Fruit fly (Drosophila melanogaster) whole organism, embryonic: ENCODE measurements around the gene mib1.

Experiments
- Ada2b ChIP-seq: fragments of 200-800 bp; sonication (Bioruptor generic); IDR thresholded peaks from 2 replicates; pipeline ENCODE4 v1.3.6; 2022; ENCODE audit warnings: missing biosample characterization, missing genetic modification characterization
- Atf-2 ChIP-seq: fragments of 200-800 bp; sonication (Bioruptor generic); optimal IDR thresholded peaks from 2 replicates; lab custom pipeline; 2016; ENCODE audit warnings: missing biosample characterization, missing genetic modification characterization
- CG10321 ChIP-seq: fragments of 200-800 bp; sonication (Bioruptor generic); IDR thresholded peaks from 2 replicates; pipeline ENCODE4 v1.3.6; 2022; ENCODE audit warnings: missing biosample characterization, missing genetic modification characterization
- CG11093 ChIP-seq: fragments of 200-800 bp; sonication (Bioruptor generic); IDR thresholded peaks from 3 replicates; pipeline ENCODE4 v1.3.6; 2022; ENCODE audit warnings: missing biosample characterization, missing genetic modification characterization
- CG11247 ChIP-seq: fragments of 200-800 bp; sonication (Bioruptor generic); IDR thresholded peaks from 2 replicates; pipeline ENCODE4 v1.3.6; 2022; ENCODE audit warnings: missing biosample characterization, missing genetic modification characterization
- CG12236 ChIP-seq: fragments of 200-800 bp; sonication (Bioruptor generic); optimal IDR thresholded peaks from 2 replicates; lab custom pipeline; 2016; ENCODE audit warnings: missing biosample characterization, missing genetic modification characterization
- CG13287 ChIP-seq: fragments of 200-800 bp; sonication (Bioruptor generic); IDR thresholded peaks from 2 replicates; pipeline ENCODE4 v1.3.6; 2022; ENCODE audit warnings: missing biosample characterization, missing genetic modification characterization; ENCODE audit not compliant: partially characterized antibody
- CG13296 ChIP-seq: fragments of 200-800 bp; sonication (Bioruptor generic); optimal IDR thresholded peaks from 3 replicates; lab custom pipeline; 2018; ENCODE audit warnings: missing biosample characterization, mild to moderate bottlenecking, missing genetic modification characterization
- CG14441 ChIP-seq: fragments of 200-800 bp; sonication (Bioruptor generic); IDR thresholded peaks from 2 replicates; pipeline ENCODE4 v1.3.6; 2022; ENCODE audit warnings: missing biosample characterization, missing genetic modification characterization
- CG15269 ChIP-seq: fragments of 200-800 bp; sonication (Bioruptor generic); optimal IDR thresholded peaks from 2 replicates; lab custom pipeline; 2018; ENCODE audit warnings: missing biosample characterization, mild to moderate bottlenecking, missing genetic modification characterization, moderate library complexity
- CG15601 ChIP-seq: fragments of 200-800 bp; sonication (Bioruptor generic); optimal IDR thresholded peaks from 3 replicates; lab custom pipeline; 2019; ENCODE audit warnings: missing biosample characterization, mild to moderate bottlenecking, missing genetic modification characterization, moderate library complexity
- CG17612 ChIP-seq: fragments of 200-800 bp; sonication (Bioruptor generic); IDR thresholded peaks from 2 replicates; pipeline ENCODE4 v1.3.6; 2022; ENCODE audit warnings: missing biosample characterization, missing genetic modification characterization
- CG17802 ChIP-seq: fragments of 200-800 bp; sonication (Bioruptor generic); optimal IDR thresholded peaks from 2 replicates; lab custom pipeline; 2018; ENCODE audit warnings: missing biosample characterization, mild to moderate bottlenecking, missing genetic modification characterization, moderate library complexity
- CG30431 ChIP-seq: fragments of 200-800 bp; sonication (Bioruptor generic); optimal IDR thresholded peaks from 2 replicates; lab custom pipeline; 2017; ENCODE audit warnings: missing biosample characterization, missing genetic modification characterization
- CG4360 ChIP-seq: fragments of 200-800 bp; sonication (Bioruptor generic); IDR thresholded peaks from 2 replicates; pipeline ENCODE4 v1.3.6; 2022; ENCODE audit warnings: missing biosample characterization, missing genetic modification characterization
- CG5245 ChIP-seq: fragments of 200-800 bp; sonication (Bioruptor generic); optimal IDR thresholded peaks from 3 replicates; lab custom pipeline; 2016; ENCODE audit warnings: missing biosample characterization, missing genetic modification characterization
- CG5953 ChIP-seq: fragments of 200-800 bp; sonication (Bioruptor generic); IDR thresholded peaks from 2 replicates; pipeline ENCODE4 v1.3.6; 2022; ENCODE audit warnings: missing biosample characterization, missing genetic modification characterization
- CTCF ChIP-seq: fragments of 200-800 bp; sonication (Bioruptor generic); optimal IDR thresholded peaks from 2 replicates; lab custom pipeline; 2017; ENCODE audit warnings: missing biosample characterization, mild to moderate bottlenecking, missing genetic modification characterization, moderate library complexity
- D19B ChIP-seq: fragments of 200-800 bp; sonication (Bioruptor generic); optimal IDR thresholded peaks from 2 replicates; lab custom pipeline; 2017; ENCODE audit warnings: missing biosample characterization, mild to moderate bottlenecking, missing genetic modification characterization
- Dbx ChIP-seq: fragments of 200-800 bp; sonication (Bioruptor generic); IDR thresholded peaks from 3 replicates; pipeline ENCODE4 v1.3.6; 2022; ENCODE audit warnings: missing biosample characterization, missing genetic modification characterization
- E2f2 ChIP-seq: fragments of 200-800 bp; sonication (Bioruptor generic); IDR thresholded peaks from 2 replicates; pipeline ENCODE4 v1.3.6; 2022; ENCODE audit warnings: missing biosample characterization, missing genetic modification characterization
- ERR ChIP-seq: fragments of 200-800 bp; sonication (Bioruptor generic); optimal IDR thresholded peaks from 2 replicates; lab custom pipeline; 2016; ENCODE audit warnings: missing biosample characterization, missing genetic modification characterization
- Fer3 ChIP-seq: fragments of 200-800 bp; sonication (Bioruptor generic); optimal IDR thresholded peaks from 2 replicates; lab custom pipeline; 2018; ENCODE audit warnings: missing biosample characterization, mild to moderate bottlenecking, missing genetic modification characterization, moderate library complexity
- H15 ChIP-seq: fragments of 200-800 bp; sonication (Bioruptor generic); IDR thresholded peaks from 3 replicates; pipeline ENCODE4 v1.3.6; 2022; ENCODE audit warnings: missing biosample characterization, missing genetic modification characterization
- HLHmδ ChIP-seq: fragments of 200-800 bp; sonication (Bioruptor generic); optimal IDR thresholded peaks from 2 replicates; lab custom pipeline; 2018; ENCODE audit warnings: missing biosample characterization, mild to moderate bottlenecking, missing genetic modification characterization, moderate library complexity
- Jarid2 ChIP-seq: fragments of 200-800 bp; sonication (Bioruptor generic); optimal IDR thresholded peaks from 3 replicates; lab custom pipeline; 2017; ENCODE audit warnings: mild to moderate bottlenecking, missing biosample characterization, missing genetic modification reagents, missing genetic modification characterization
- MTF-1 ChIP-seq: fragments of 200-800 bp; sonication (Bioruptor generic); optimal IDR thresholded peaks from 2 replicates; lab custom pipeline; 2018; ENCODE audit warnings: missing biosample characterization, mild to moderate bottlenecking, missing genetic modification characterization, borderline replicate concordance
- Mrtf ChIP-seq: fragments of 200-800 bp; sonication (Bioruptor generic); IDR thresholded peaks from 3 replicates; pipeline ENCODE4 v1.3.6; 2022; ENCODE audit warnings: missing biosample characterization, missing genetic modification characterization
- NK7.1 ChIP-seq: fragments of 200-800 bp; sonication (Bioruptor generic); optimal IDR thresholded peaks from 3 replicates; lab custom pipeline; 2016; ENCODE audit warnings: missing biosample characterization, missing genetic modification characterization
- Ravus ChIP-seq: fragments of 200-800 bp; sonication (Bioruptor generic); IDR thresholded peaks from 2 replicates; pipeline ENCODE4 v1.3.6; 2022; ENCODE audit warnings: missing biosample characterization, missing genetic modification characterization
- Tbp ChIP-seq: fragments of >200 bp; optimal IDR thresholded peaks from 2 replicates; lab custom pipeline; 2018; ENCODE audit warnings: missing biosample characterization, missing genetic modification characterization
- cad ChIP-seq: fragments of >200 bp; optimal IDR thresholded peaks from 2 replicates; lab custom pipeline; 2017; ENCODE audit warnings: missing biosample characterization, missing genetic modification characterization
- cas ChIP-seq: fragments of 200-800 bp; sonication (Bioruptor generic); IDR thresholded peaks from 2 replicates; pipeline ENCODE4 v1.3.6; 2022; ENCODE audit warnings: missing biosample characterization, missing genetic modification characterization
- chif ChIP-seq, 2 experiments: fragments of 200-800 bp; sonication (Bioruptor generic); optimal IDR thresholded peaks; 3 replicates each; lab custom pipeline; 2016; ENCODE audit warnings: missing biosample characterization in 2 of 2, missing genetic modification characterization in 2 of 2
- da ChIP-seq: fragments of 200-800 bp; sonication (Bioruptor generic); optimal IDR thresholded peaks from 2 replicates; lab custom pipeline; 2016; ENCODE audit warnings: missing biosample characterization, missing genetic modification characterization
- dmrt11E ChIP-seq: fragments of 200-800 bp; sonication (Bioruptor generic); optimal IDR thresholded peaks from 3 replicates; lab custom pipeline; 2018; ENCODE audit warnings: missing biosample characterization, mild to moderate bottlenecking, missing genetic modification characterization, moderate library complexity
- dysf ChIP-seq: fragments of 200-800 bp; sonication (Bioruptor generic); IDR thresholded peaks from 3 replicates; pipeline ENCODE4 v1.3.6; 2022; ENCODE audit warnings: missing biosample characterization, missing genetic modification characterization
- ewg ChIP-seq: fragments of 200-800 bp; sonication (Bioruptor generic); optimal IDR thresholded peaks from 3 replicates; lab custom pipeline; 2017; ENCODE audit warnings: mild to moderate bottlenecking, missing biosample characterization, missing genetic modification reagents, missing genetic modification characterization
- gem ChIP-seq: fragments of 200-800 bp; sonication (Bioruptor generic); optimal IDR thresholded peaks from 2 replicates; lab custom pipeline; 2019; ENCODE audit warnings: missing biosample characterization, mild to moderate bottlenecking, missing genetic modification characterization, moderate library complexity
- klu ChIP-seq: fragments of 200-800 bp; sonication (Bioruptor generic); IDR thresholded peaks from 2 replicates; pipeline ENCODE4 v1.3.6; 2022; ENCODE audit warnings: missing biosample characterization, missing genetic modification characterization
- luna ChIP-seq: fragments of 200-800 bp; sonication (Bioruptor generic); optimal IDR thresholded peaks from 2 replicates; lab custom pipeline; 2016; ENCODE audit warnings: missing biosample characterization, missing genetic modification characterization
- mam ChIP-seq: fragments of 200-800 bp; sonication (Bioruptor generic); optimal IDR thresholded peaks from 3 replicates; lab custom pipeline; 2016; ENCODE audit warnings: missing biosample characterization, missing genetic modification characterization
- nmo ChIP-seq: fragments of 200-800 bp; sonication (Bioruptor generic); optimal IDR thresholded peaks from 2 replicates; lab custom pipeline; 2018; ENCODE audit warnings: missing biosample characterization, mild to moderate bottlenecking, missing genetic modification characterization, moderate library complexity
- pho ChIP-seq: fragments of 200-800 bp; sonication (Bioruptor generic); optimal IDR thresholded peaks from 2 replicates; lab custom pipeline; 2016; ENCODE audit warnings: missing biosample characterization, missing genetic modification characterization
- ranshi ChIP-seq: fragments of 200-800 bp; sonication (Bioruptor generic); IDR thresholded peaks from 2 replicates; pipeline ENCODE4 v1.3.6; 2022; ENCODE audit warnings: missing biosample characterization, missing genetic modification characterization
- seq ChIP-seq: fragments of 200-800 bp; sonication (Bioruptor generic); IDR thresholded peaks from 2 replicates; pipeline ENCODE4 v1.3.6; 2022; ENCODE audit warnings: missing biosample characterization, missing genetic modification characterization
- stwl ChIP-seq: fragments of 200-800 bp; sonication (Bioruptor generic); optimal IDR thresholded peaks from 3 replicates; lab custom pipeline; 2018; ENCODE audit warnings: missing biosample characterization, mild to moderate bottlenecking, missing genetic modification characterization, moderate library complexity
- tna ChIP-seq: fragments of 200-800 bp; sonication (Bioruptor generic); IDR thresholded peaks from 2 replicates; pipeline ENCODE4 v1.3.6; 2022; ENCODE audit warnings: missing biosample characterization, missing genetic modification characterization; ENCODE audit not compliant: partially characterized antibody
- vnd ChIP-seq: fragments of 200-800 bp; sonication (Bioruptor generic); IDR thresholded peaks from 3 replicates; pipeline ENCODE4 v1.3.6; 2022; ENCODE audit warnings: missing biosample characterization, missing genetic modification characterization; ENCODE audit not compliant: partially characterized antibody
- zen2 ChIP-seq: fragments of 200-800 bp; sonication (Bioruptor generic); IDR thresholded peaks from 3 replicates; pipeline ENCODE4 v1.3.6; 2022; ENCODE audit warnings: missing biosample characterization, missing genetic modification characterization; ENCODE audit not compliant: partially characterized antibody

The mib1 gene

DNA sequence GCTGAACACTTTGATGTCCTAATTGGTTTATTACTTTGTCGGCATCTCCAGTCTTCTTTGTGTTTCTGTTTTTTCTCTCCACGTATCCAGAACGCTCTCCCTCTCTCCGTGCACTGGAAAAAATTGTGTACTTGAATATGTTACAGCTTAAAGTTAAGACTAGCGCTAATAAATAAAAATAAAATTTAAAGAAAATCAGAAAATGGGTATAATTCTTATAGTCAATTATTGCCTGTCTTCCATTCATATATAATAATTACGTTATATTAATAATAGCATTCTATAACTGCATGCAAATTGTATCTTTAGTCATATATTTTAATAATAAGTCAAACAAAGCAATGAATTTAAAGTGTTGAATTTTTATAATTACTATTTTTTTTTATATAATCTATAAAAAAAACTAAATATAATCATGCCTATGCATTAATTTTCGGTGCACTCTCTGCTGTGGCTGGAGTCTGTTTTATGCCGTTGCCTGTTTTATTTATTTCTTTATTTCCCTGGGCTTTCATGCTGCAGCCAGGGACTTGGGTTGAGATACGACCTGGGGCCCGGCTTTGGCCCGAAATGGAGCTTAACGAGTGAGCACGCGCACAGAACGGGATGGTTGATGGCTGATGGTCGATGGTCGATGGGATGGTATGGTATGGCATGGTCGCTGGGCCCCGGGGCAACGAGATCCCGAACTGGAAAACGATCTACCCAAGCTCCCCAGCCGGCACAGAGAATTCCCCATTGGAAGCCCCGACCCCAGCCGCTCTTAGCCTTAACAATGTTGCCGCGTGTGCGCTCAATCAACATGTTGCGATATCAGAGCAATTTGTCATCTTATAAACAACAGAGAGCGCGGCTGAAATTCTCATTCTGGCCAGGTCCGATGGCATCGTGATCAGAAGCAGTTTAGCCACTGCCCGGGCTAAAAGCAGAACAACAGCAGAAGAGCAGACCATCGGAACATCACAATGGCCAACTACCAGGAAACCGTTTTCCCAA, 4.5 kb upstream of the mib1 start (continued):
- no peak for TF ChIP-seq CG10321 (GFP tag; lab: Robert Waterston, UW)
- no peak for TF ChIP-seq H15 (GFP tag; lab: Robert Waterston, UW)
- no peak for TF ChIP-seq da
- no peak for TF ChIP-seq CG13287
- TF ChIP-seq CG12236 (GFP tag; lab: Kevin White, UChicago) = no peak
- no peak for TF ChIP-seq chif (GFP tag; optimal IDR thresholded peaks at IDR 0.05; lab: Kevin White, UChicago)
- TF ChIP-seq vnd (GFP tag; lab: Robert Waterston, UW) = no peak
- TF ChIP-seq CG15601 (tag; lab: Kevin White, UChicago) = peak; percentile 8
- TF ChIP-seq E2f2 (GFP tag; lab: Robert Waterston, UW) = no peak
- TF ChIP-seq klu (GFP tag; lab: Robert Waterston, UW) = no peak
- no peak for TF ChIP-seq Jarid2
- no peak for TF ChIP-seq cas (GFP tag; lab: Robert Waterston, UW)
- TF ChIP-seq CG17802 = no peak
- TF ChIP-seq pho = no peak
- no peak for TF ChIP-seq ERR (GFP tag; lab: Kevin White, UChicago)
- TF ChIP-seq Atf-2 (GFP tag; lab: Kevin White, UChicago) = no peak
- TF ChIP-seq CG5245 (GFP tag; lab: Kevin White, UChicago) = no peak
- peak; percentile 75 for TF ChIP-seq dmrt11E (tag; lab: Kevin White, UChicago)
- TF ChIP-seq tna = no peak
- TF ChIP-seq CG30431 = no peak
- no peak for TF ChIP-seq CG4360
- no peak for TF ChIP-seq HLHmδ (GFP tag; lab: Kevin White, UChicago)
- TF ChIP-seq MTF-1 = no peak
- no peak for TF ChIP-seq stwl
- TF ChIP-seq luna (GFP tag; lab: Kevin White, UChicago) = no peak
- no peak for TF ChIP-seq Fer3 (tag; lab: Kevin White, UChicago)
- TF ChIP-seq NK7.1 (GFP tag; lab: Kevin White, UChicago) = no peak
- TF ChIP-seq Ravus (GFP tag; lab: Robert Waterston, UW) = no peak
- no peak for TF ChIP-seq CTCF (GFP tag; lab: Kevin White, UChicago)
- no peak for TF ChIP-seq mam (GFP tag; lab: Kevin White, UChicago)
- TF ChIP-seq Tbp (GFP tag; lab: Kevin White, UChicago) = no peak
- no peak for TF ChIP-seq seq (GFP tag; lab: Robert Waterston, UW)
- no peak for TF ChIP-seq cad (GFP tag; lab: Kevin White, UChicago)
- TF ChIP-seq dysf (GFP tag; lab: Robert Waterston, UW) = 0 out of 3 replicates have a peak, but pooled peaks have one; percentile 21
- no peak for TF ChIP-seq CG14441 (GFP tag; lab: Robert Waterston, UW)
- TF ChIP-seq Mrtf (GFP tag; lab: Robert Waterston, UW) = no peak
- TF ChIP-seq CG13296 (GFP tag; lab: Kevin White, UChicago) = no peak
- TF ChIP-seq gem = peak; percentile 59
- no peak for TF ChIP-seq D19B (GFP tag; lab: Kevin White, UChicago)
- no peak for TF ChIP-seq ewg (GFP tag; lab: Kevin White, UChicago)
- no peak for TF ChIP-seq CG5953 (GFP tag; lab: Robert Waterston, UW)
- peak; percentile 56 for TF ChIP-seq nmo
- TF ChIP-seq Dbx (GFP tag; lab: Robert Waterston, UW) = no peak
- TF ChIP-seq CG11093 (GFP tag; lab: Robert Waterston, UW) = no peak
- no peak for TF ChIP-seq CG15269 (tag; lab: Kevin White, UChicago)
- no peak for TF ChIP-seq CG17612 (GFP tag; lab: Robert Waterston, UW)
- no peak for TF ChIP-seq Ada2b (GFP tag; lab: Robert Waterston, UW)
- TF ChIP-seq zen2 (GFP tag; lab: Robert Waterston, UW) = no peak
- no peak for TF ChIP-seq ranshi (GFP tag; lab: Robert Waterston, UW)
- TF ChIP-seq CG11247 = no peak
